Worm (Caenorhabditis elegans): ENCODE data around the gene M03F8.1.

- TF ChIP-seq rnt-1 (tag; optimal IDR thresholded peaks at IDR 0.05), result no peak
- TF ChIP-seq K09A11.1 (tag; optimal IDR thresholded peaks at IDR 0.05; ENCODE audit: insufficient read depth), result no peak
Observed at ce11 chrV:5912426-5912825, 38.8 kb upstream of the M03F8.1 start, which contains the start of gene C04E6.13.
